Worm (Caenorhabditis elegans) whole organism, L4 larva: ENCODE data around the gene M163.10.

Experiments used
- F26F4.8 ChIP-seq: fragments of 200-800 bp; sonication (Bioruptor generic); conservative IDR thresholded peaks from 2 replicates; pipeline ENCODE4 v1.3.6; 2022; ENCODE audit warnings: missing genetic modification characterization, missing compliant biosample characterization
- F37D6.2 ChIP-seq: sonication (generic microtip); optimal IDR thresholded peaks from 2 replicates; lab custom pipeline; 2016; ENCODE audit warnings: mild to moderate bottlenecking, missing genetic modification characterization, missing compliant biosample characterization
- F44E2.7 ChIP-seq: fragments of 200-800 bp; sonication (Bioruptor generic); IDR thresholded peaks from 2 replicates; pipeline ENCODE4 v2.1.2; 2022; ENCODE audit warnings: missing genetic modification characterization, missing compliant biosample characterization
- Y105C5A.15 ChIP-seq: fragments of 200-800 bp; sonication (Bioruptor generic); IDR thresholded peaks from 2 replicates; pipeline ENCODE4 v1.3.6; 2022; ENCODE audit warnings: missing genetic modification characterization, missing compliant biosample characterization
- Y48G9A.11 ChIP-seq: fragments of 200-800 bp; sonication (Bioruptor generic); IDR thresholded peaks from 2 replicates; pipeline ENCODE4 v1.3.6; 2022; ENCODE audit warnings: missing genetic modification reagents, missing genetic modification characterization, missing compliant biosample characterization
- Y5F2A.4 ChIP-seq: fragments of 200-800 bp; sonication (Bioruptor generic); optimal IDR thresholded peaks from 2 replicates; lab custom pipeline; 2018; ENCODE audit warnings: mild to moderate bottlenecking, missing genetic modification characterization, missing compliant biosample characterization
- ZK546.5 ChIP-seq, 2 experiments: sonication (generic microtip); optimal IDR thresholded peaks; 2 replicates each; lab custom pipeline; 2017; ENCODE audit warnings: missing biosample characterization in 2 of 2, missing genetic modification characterization in 2 of 2
- aha-1 ChIP-seq: fragments of 150-350 bp; peaks from one replicate; lab custom pipeline; 2014; ENCODE audit warnings: missing biosample characterization, missing genetic modification characterization
- aly-2 ChIP-seq: sonication (generic microtip); optimal IDR thresholded peaks from 2 replicates; lab custom pipeline; 2018; ENCODE audit warnings: missing biosample characterization, missing genetic modification characterization
- ama-1 ChIP-seq: fragments of 150-350 bp; optimal IDR thresholded peaks from 2 replicates; lab custom pipeline; 2014; ENCODE audit warnings: inconsistent platforms, mixed read lengths
- arid-1 ChIP-seq: fragments of 200-800 bp; sonication (Bioruptor generic); conservative IDR thresholded peaks from 2 replicates; pipeline ENCODE4 v1.3.6; 2022; ENCODE audit warnings: missing genetic modification reagents, missing genetic modification characterization, missing compliant biosample characterization
- ceh-20 ChIP-seq: fragments of 200-800 bp; sonication (Bioruptor generic); IDR thresholded peaks from 2 replicates; pipeline ENCODE4 v1.3.6; 2022; ENCODE audit warnings: missing genetic modification reagents, missing genetic modification characterization, missing compliant biosample characterization
- ces-1 ChIP-seq: fragments of 150-350 bp; sonication (generic microtip); optimal IDR thresholded peaks from 4 replicates; lab custom pipeline; 2014; ENCODE audit warnings: missing biosample characterization, missing genetic modification reagents, missing genetic modification characterization
- daf-19 ChIP-seq: fragments of 200-800 bp; sonication (Bioruptor generic); conservative IDR thresholded peaks from 2 replicates; pipeline ENCODE4 v1.3.6; 2022; ENCODE audit warnings: missing genetic modification characterization, missing compliant biosample characterization
- daf-8 ChIP-seq: fragments of 200-800 bp; sonication (Bioruptor generic); IDR thresholded peaks from 2 replicates; pipeline ENCODE4 v1.3.6; 2022; ENCODE audit warnings: missing genetic modification characterization, missing compliant biosample characterization
- dmd-6 ChIP-seq: fragments of 200-800 bp; sonication (Bioruptor generic); IDR thresholded peaks from 2 replicates; pipeline ENCODE4 v1.3.6; 2022; ENCODE audit warnings: missing genetic modification reagents, missing genetic modification characterization, missing compliant biosample characterization
- dmd-8 ChIP-seq: fragments of 200-800 bp; sonication (Bioruptor generic); IDR thresholded peaks from 2 replicates; pipeline ENCODE4 v1.3.6; 2022; ENCODE audit warnings: missing genetic modification characterization, missing compliant biosample characterization
- dpl-1 ChIP-seq: fragments of 150-350 bp; optimal IDR thresholded peaks from 2 replicates; lab custom pipeline; 2014; ENCODE audit warnings: missing biosample characterization, missing genetic modification reagents, missing genetic modification characterization
- duxl-1 ChIP-seq: sonication (generic microtip); optimal IDR thresholded peaks from 2 replicates; lab custom pipeline; 2016; ENCODE audit warnings: mild to moderate bottlenecking, missing genetic modification characterization, moderate library complexity, missing compliant biosample characterization; ENCODE audit not compliant: poor library complexity
- dve-1 ChIP-seq: sonication (generic microtip); optimal IDR thresholded peaks from 2 replicates; lab custom pipeline; 2017; ENCODE audit warnings: antibody characterized with exemption, mild to moderate bottlenecking, missing genetic modification characterization, missing compliant biosample characterization; ENCODE audit not compliant: insufficient read depth
- egl-27 ChIP-seq: sonication (generic microtip); optimal IDR thresholded peaks from 3 replicates; lab custom pipeline; 2017; ENCODE audit warnings: missing biosample characterization, missing genetic modification reagents, missing genetic modification characterization
- egl-43 ChIP-seq: fragments of 200-800 bp; sonication (Bioruptor generic); IDR thresholded peaks from 2 replicates; pipeline ENCODE4 v1.3.6; 2022; ENCODE audit warnings: missing genetic modification reagents, missing genetic modification characterization, missing compliant biosample characterization
- gei-8 ChIP-seq: fragments of 200-800 bp; sonication (Bioruptor generic); optimal IDR thresholded peaks from 2 replicates; lab custom pipeline; 2018; ENCODE audit warnings: mild to moderate bottlenecking, missing genetic modification characterization, missing compliant biosample characterization
- hmg-1.1 ChIP-seq: fragments of 200-800 bp; sonication (Bioruptor generic); IDR thresholded peaks from 2 replicates; pipeline ENCODE4 v1.3.6; 2022; ENCODE audit warnings: missing genetic modification reagents, missing genetic modification characterization, missing compliant biosample characterization
- lin-1 ChIP-seq: fragments of 200-800 bp; sonication (Bioruptor generic); IDR thresholded peaks from 2 replicates; pipeline ENCODE4 v1.3.6; 2022; ENCODE audit warnings: missing genetic modification reagents, missing genetic modification characterization, missing compliant biosample characterization
- lin-13 ChIP-seq: fragments of 150-350 bp; optimal IDR thresholded peaks from 2 replicates; lab custom pipeline; 2014; ENCODE audit warnings: missing biosample characterization, missing genetic modification reagents, missing genetic modification characterization
- lin-15B ChIP-seq: fragments of 150-350 bp; sonication (generic microtip); optimal IDR thresholded peaks from 3 replicates; lab custom pipeline; 2014; ENCODE audit warnings: missing biosample characterization, missing genetic modification characterization
- lin-29 ChIP-seq: fragments of 200-800 bp; sonication (Bioruptor generic); IDR thresholded peaks from 2 replicates; pipeline ENCODE4 v1.3.6; 2022; ENCODE audit warnings: missing genetic modification reagents, missing genetic modification characterization, missing compliant biosample characterization
- lsy-2 ChIP-seq, 2 experiments: fragments of 150-350 bp in 1 of 2; sonication (generic microtip) in 1 of 2; optimal IDR thresholded peaks; 2 replicates each; lab custom pipeline; 2014 to 2017; ENCODE audit warnings: missing biosample characterization in 2 of 2, missing genetic modification characterization in 2 of 2
- madf-9 ChIP-seq: fragments of 200-800 bp; sonication (Bioruptor generic); conservative IDR thresholded peaks from 2 replicates; pipeline ENCODE4 v1.3.6; 2022; ENCODE audit warnings: missing genetic modification reagents, missing genetic modification characterization, missing compliant biosample characterization
- mdt-29 ChIP-seq: fragments of 200-800 bp; sonication (Bioruptor generic); IDR thresholded peaks from 2 replicates; pipeline ENCODE4 v1.3.6; 2022; ENCODE audit warnings: missing genetic modification reagents, missing genetic modification characterization, missing compliant biosample characterization
- mes-2 ChIP-seq: sonication (generic microtip); optimal IDR thresholded peaks from 2 replicates; lab custom pipeline; 2016; ENCODE audit warnings: missing genotype, mild to moderate bottlenecking, missing genetic modification characterization, missing compliant biosample characterization; ENCODE audit not compliant: poor library complexity, severe bottlenecking
- mxl-2 ChIP-seq: fragments of 200-800 bp; sonication (Bioruptor generic); conservative IDR thresholded peaks from 2 replicates; pipeline ENCODE4 v1.3.6; 2022; ENCODE audit warnings: missing genetic modification reagents, missing genetic modification characterization, missing compliant biosample characterization
- nhr-111 ChIP-seq: fragments of 200-800 bp; sonication (Bioruptor generic); optimal IDR thresholded peaks from 2 replicates; lab custom pipeline; 2018; ENCODE audit warnings: mild to moderate bottlenecking, missing genetic modification characterization, missing compliant biosample characterization
- nhr-237 ChIP-seq: sonication (generic microtip); optimal IDR thresholded peaks from 2 replicates; lab custom pipeline; 2017; ENCODE audit warnings: missing biosample characterization, missing genetic modification characterization
- nhr-25 ChIP-seq: sonication (generic microtip); optimal IDR thresholded peaks from 2 replicates; lab custom pipeline; 2017; ENCODE audit warnings: missing genetic modification characterization, mild to moderate bottlenecking, missing compliant biosample characterization, antibody characterized with exemption, moderate library complexity, borderline replicate concordance; ENCODE audit not compliant: insufficient read depth
- nhr-41 ChIP-seq: fragments of 200-800 bp; sonication (Bioruptor generic); IDR thresholded peaks from 2 replicates; pipeline ENCODE4 v1.3.6; 2022; ENCODE audit warnings: missing genetic modification reagents, missing genetic modification characterization, missing compliant biosample characterization
- nhr-42 ChIP-seq: fragments of 200-800 bp; sonication (Bioruptor generic); IDR thresholded peaks from 2 replicates; pipeline ENCODE4 v1.3.6; 2022; ENCODE audit warnings: missing genetic modification characterization, missing compliant biosample characterization
- nhr-48 ChIP-seq: sonication (generic microtip); optimal IDR thresholded peaks from 2 replicates; lab custom pipeline; 2016; ENCODE audit warnings: mild to moderate bottlenecking, missing genetic modification characterization, missing compliant biosample characterization
- nhr-76 ChIP-seq: fragments of 150-350 bp; optimal IDR thresholded peaks from 2 replicates; lab custom pipeline; 2014; ENCODE audit warnings: missing biosample characterization, missing genetic modification characterization
- pha-4 ChIP-seq, 2 experiments: fragments of 150-350 bp in 1 of 2; fragments of 200-800 bp in 1 of 2; sonication (Bioruptor generic) in 1 of 2; IDR thresholded peaks in 1 of 2; optimal IDR thresholded peaks in 1 of 2; 2 replicates each; pipeline versions ENCODE4 v1.3.6 to Lab custom; 2014 to 2022; ENCODE audit warnings: missing genetic modification characterization in 2 of 2, missing genetic modification reagents in 2 of 2, missing biosample characterization in 1 of 2, missing compliant biosample characterization in 1 of 2
- rbr-2 ChIP-seq: sonication (generic microtip); optimal IDR thresholded peaks from 2 replicates; lab custom pipeline; 2016; ENCODE audit warnings: missing genotype, missing genetic modification characterization, missing compliant biosample characterization
- saeg-2 ChIP-seq: fragments of 200-800 bp; sonication (Bioruptor generic); IDR thresholded peaks from 2 replicates; pipeline ENCODE4 v1.3.6; 2022; ENCODE audit warnings: missing genetic modification reagents, missing genetic modification characterization, missing compliant biosample characterization
- sdz-12 ChIP-seq: fragments of 200-800 bp; sonication (Bioruptor generic); optimal IDR thresholded peaks from 2 replicates; lab custom pipeline; 2018; ENCODE audit warnings: mild to moderate bottlenecking, missing genetic modification characterization, missing compliant biosample characterization
- skn-1 ChIP-seq: fragments of 150-350 bp; optimal IDR thresholded peaks from 2 replicates; lab custom pipeline; 2014; ENCODE audit warnings: missing biosample characterization, missing genetic modification characterization
- snpc-4 ChIP-seq: fragments of 150-350 bp; optimal IDR thresholded peaks from 2 replicates; lab custom pipeline; 2014; ENCODE audit warnings: missing biosample characterization, missing genetic modification characterization
- tag-97 ChIP-seq: fragments of 200-800 bp; sonication (Bioruptor generic); IDR thresholded peaks from 2 replicates; pipeline ENCODE4 v1.3.6; 2022; ENCODE audit warnings: missing genetic modification characterization, missing compliant biosample characterization
- unc-130 ChIP-seq: sonication (generic microtip); optimal IDR thresholded peaks from 2 replicates; lab custom pipeline; 2016; ENCODE audit warnings: missing genetic modification reagents, missing genetic modification characterization, missing compliant biosample characterization
- zfp-3 ChIP-seq: fragments of 200-800 bp; sonication (Bioruptor generic); conservative IDR thresholded peaks from 2 replicates; pipeline ENCODE4 v1.3.6; 2022; ENCODE audit warnings: missing genetic modification reagents, missing genetic modification characterization, missing compliant biosample characterization
- zip-2 ChIP-seq: fragments of 150-350 bp; optimal IDR thresholded peaks from 2 replicates; lab custom pipeline; 2014; ENCODE audit warnings: missing biosample characterization, missing genetic modification characterization

Gene M163.10

DNA sequence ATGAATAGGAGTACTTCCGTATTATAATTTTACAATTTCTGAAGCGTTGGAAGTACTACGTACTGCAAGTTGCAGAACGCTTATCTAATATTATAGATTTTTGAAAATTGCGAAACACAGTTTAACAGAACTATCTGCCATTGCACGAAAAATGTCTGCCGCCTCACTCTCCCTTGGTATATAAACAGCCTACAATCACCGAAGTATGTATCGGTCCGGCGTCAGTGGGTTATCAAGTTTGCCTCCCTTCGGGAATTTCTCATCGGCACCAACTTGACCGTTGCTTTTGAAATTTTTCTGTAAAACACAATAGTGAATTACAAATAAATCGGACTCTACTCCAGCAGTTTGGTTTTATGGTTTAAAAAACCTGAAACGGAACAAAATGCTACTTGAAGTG lies 6.6 kb downstream of the M163.10 start (continued):
- TF ChIP-seq nhr-111: no peak
- no peak for TF ChIP-seq lin-13 (GFP tag; lab: Kevin White, UChicago)
- peak; percentile 79; the same call in 1 of the 2 replicates for TF ChIP-seq Y105C5A.15
- TF ChIP-seq ceh-20: no peak
- no peak for TF ChIP-seq aly-2 (tag; lab: Kevin White, UChicago)
- TF ChIP-seq Y5F2A.4: no peak
- no peak for TF ChIP-seq nhr-25
- no peak for TF ChIP-seq rbr-2 (tag; lab: Kevin White, UChicago)
- TF ChIP-seq lin-1 (GFP tag; lab: Robert Waterston, UW): no peak
- no peak for TF ChIP-seq F44E2.7 (GFP tag; lab: Robert Waterston, UW)
- no peak for TF ChIP-seq dpl-1 (GFP tag; lab: Kevin White, UChicago)
- no peak for TF ChIP-seq nhr-42
- TF ChIP-seq zfp-3 (GFP tag; lab: Robert Waterston, UW): no peak
- TF ChIP-seq egl-43: 0 out of 2 replicates have a peak, but pooled peaks have one; percentile 44
- no peak for TF ChIP-seq nhr-76 (tag; lab: Kevin White, UChicago)
- no peak for TF ChIP-seq nhr-237 (tag; lab: Kevin White, UChicago)
- TF ChIP-seq ama-1 (lab: Kevin White, UChicago): no peak
- TF ChIP-seq lsy-2 (tag; optimal IDR thresholded peaks at IDR 0.05; lab: Kevin White, UChicago): no peak
- no peak for TF ChIP-seq nhr-48 (tag; lab: Kevin White, UChicago)
- TF ChIP-seq egl-27: no peak
- no peak for TF ChIP-seq madf-9 (GFP tag; lab: Robert Waterston, UW)
- no peak for TF ChIP-seq F26F4.8
- TF ChIP-seq, all 104 proteins: peak for 14

DNA sequence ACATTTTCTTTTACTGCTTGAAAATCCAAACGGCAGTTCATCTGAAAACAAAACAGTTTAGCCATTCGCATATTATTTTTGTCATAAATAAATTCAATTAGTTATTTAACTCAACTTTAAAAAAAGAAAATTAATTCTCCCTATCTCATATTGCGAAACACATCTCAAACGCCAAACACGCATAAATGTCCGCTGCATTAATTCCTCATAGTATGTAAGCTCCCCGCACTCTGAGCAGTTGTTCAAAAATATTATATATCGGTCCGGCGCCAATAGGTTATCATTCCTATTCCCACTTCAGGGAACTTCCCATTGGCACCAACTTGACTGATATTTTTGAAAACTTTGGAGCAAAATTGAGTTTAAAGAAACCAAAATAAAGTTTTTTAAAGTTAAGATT lies 7.4 kb downstream of the M163.10 start:
- TF ChIP-seq aha-1 (tag; lab: Kevin White, UChicago) (no peak), Y48G9A.11 (no peak), hmg-1.1 (GFP tag; lab: Robert Waterston, UW) (peak; percentile 48), duxl-1 (tag; lab: Kevin White, UChicago) (peak; percentile 17), gei-8 (GFP tag; lab: Kevin White, UChicago) (no peak), saeg-2 (no peak), unc-130 (GFP tag; lab: Kevin White, UChicago) (no peak), arid-1 (GFP tag; lab: Robert Waterston, UW) (no peak), F26F4.8 (no peak), sdz-12 (GFP tag; lab: Kevin White, UChicago) (no peak), dve-1 (tag; lab: Kevin White, UChicago) (peak; percentile 51), mdt-29 (GFP tag; lab: Robert Waterston, UW) (no peak), snpc-4 (tag; lab: Kevin White, UChicago) (peak; percentile 87), mes-2 (tag; lab: Kevin White, UChicago) (peak; percentile 54), lsy-2 (tag; optimal IDR thresholded peaks at IDR 0.05; lab: Kevin White, UChicago) (peak in 1 of 2 experiments; percentile 73), pha-4 (GFP tag; IDR thresholded peaks at IDR 0.05; lab: Robert Waterston, UW) (no peak), pha-4 (tag; optimal IDR thresholded peaks at IDR 0.05; lab: Kevin White, UChicago) (no peak), tag-97 (GFP tag; lab: Robert Waterston, UW) (no peak), lin-29 (GFP tag; lab: Robert Waterston, UW) (no peak), nhr-48 (tag; lab: Kevin White, UChicago) (no peak), daf-8 (GFP tag; lab: Robert Waterston, UW) (no peak), nhr-111 (no peak), ZK546.5 (tag; optimal IDR thresholded peaks at IDR 0.05; lab: Kevin White, UChicago) (no peak), dpl-1 (GFP tag; lab: Kevin White, UChicago) (no peak), F37D6.2 (tag; lab: Kevin White, UChicago) (peak; percentile 65), zip-2 (tag; lab: Kevin White, UChicago) (no peak), egl-27 (no peak), skn-1 (tag; lab: Kevin White, UChicago) (no peak), mxl-2 (GFP tag; lab: Robert Waterston, UW) (no peak), dmd-8 (no peak), F44E2.7 (GFP tag; lab: Robert Waterston, UW) (no peak), lin-15B (tag; lab: Kevin White, UChicago) (no peak), lin-13 (GFP tag; lab: Kevin White, UChicago) (no peak), nhr-41 (GFP tag; lab: Robert Waterston, UW) (no peak), dmd-6 (GFP tag; lab: Robert Waterston, UW) (no peak), daf-19 (no peak), ces-1 (GFP tag; lab: Kevin White, UChicago) (no peak)
